Worm (Caenorhabditis elegans) whole organism, L4 larva: ENCODE measurements around the gene trx-1.

Experiments used
- ZK546.5 ChIP-seq, 2 experiments: sonication (generic microtip); optimal IDR thresholded peaks; 2 replicates each; lab custom pipeline; 2017; ENCODE audit warnings: missing biosample characterization in 2 of 2, missing genetic modification characterization in 2 of 2
- daf-16 ChIP-seq, 3 experiments: sonication (generic microtip); optimal IDR thresholded peaks; 2 replicates each; lab custom pipeline; 2016 to 2017; ENCODE audit warnings: missing genetic modification characterization in 3 of 3, missing genetic modification reagents in 3 of 3, mild to moderate bottlenecking in 2 of 3, missing compliant biosample characterization in 2 of 3, missing biosample characterization in 1 of 3, moderate library complexity in 1 of 3
- fkh-10 ChIP-seq: fragments of 150-350 bp; optimal IDR thresholded peaks from 2 replicates; lab custom pipeline; 2014; ENCODE audit warnings: missing biosample characterization, missing genetic modification reagents, missing genetic modification characterization
- hif-1 ChIP-seq, 2 experiments: sonication (generic microtip); optimal IDR thresholded peaks; 2 replicates each; lab custom pipeline; 2016 to 2017; ENCODE audit warnings: missing compliant biosample characterization in 2 of 2, missing genetic modification characterization in 2 of 2, missing genetic modification reagents in 2 of 2, missing genotype in 2 of 2, mild to moderate bottlenecking in 1 of 2
- lin-1 ChIP-seq: fragments of 200-800 bp; sonication (Bioruptor generic); IDR thresholded peaks from 2 replicates; pipeline ENCODE4 v1.3.6; 2022; ENCODE audit warnings: missing genetic modification reagents, missing genetic modification characterization, missing compliant biosample characterization
- lin-15B ChIP-seq: fragments of 150-350 bp; sonication (generic microtip); optimal IDR thresholded peaks from 3 replicates; lab custom pipeline; 2014; ENCODE audit warnings: missing biosample characterization, missing genetic modification characterization
- mep-1 ChIP-seq: fragments of 150-350 bp; sonication (generic microtip); optimal IDR thresholded peaks from 3 replicates; lab custom pipeline; 2014; ENCODE audit warnings: missing biosample characterization, missing genetic modification characterization
- nhr-11 ChIP-seq: fragments of 150-350 bp; optimal IDR thresholded peaks from 2 replicates; lab custom pipeline; 2014; ENCODE audit warnings: missing biosample characterization, missing genetic modification characterization
- pha-4 ChIP-seq, 2 experiments: fragments of 150-350 bp in 1 of 2; fragments of 200-800 bp in 1 of 2; sonication (Bioruptor generic) in 1 of 2; IDR thresholded peaks in 1 of 2; optimal IDR thresholded peaks in 1 of 2; 2 replicates each; pipeline versions ENCODE4 v1.3.6 to Lab custom; 2014 to 2022; ENCODE audit warnings: missing genetic modification characterization in 2 of 2, missing genetic modification reagents in 2 of 2, missing biosample characterization in 1 of 2, missing compliant biosample characterization in 1 of 2
- unc-62 ChIP-seq, 3 experiments: fragments of 150-350 bp in 1 of 3; sonication (generic microtip); optimal IDR thresholded peaks in 2 of 3; peaks in 1 of 3; 1 replicate in 1 of 3; 2 replicates in 2 of 3; lab custom pipeline; 2014 to 2017; ENCODE audit warnings: missing biosample characterization in 3 of 3, missing genetic modification characterization in 3 of 3, missing genetic modification reagents in 3 of 3, missing genotype in 1 of 3
- zag-1 ChIP-seq: fragments of 150-350 bp; optimal IDR thresholded peaks from 2 replicates; lab custom pipeline; 2014; ENCODE audit warnings: missing biosample characterization, missing genetic modification characterization

- TF ChIP-seq pha-4 (GFP tag; IDR thresholded peaks at IDR 0.05; lab: Robert Waterston, UW): no peak
- TF ChIP-seq pha-4 (tag; optimal IDR thresholded peaks at IDR 0.05; lab: Kevin White, UChicago): no peak
- no peak for TF ChIP-seq zag-1
- no peak for TF ChIP-seq mep-1 (tag; lab: Kevin White, UChicago)
- no peak for TF ChIP-seq nhr-11 (tag; lab: Kevin White, UChicago)
- TF ChIP-seq lin-1 (GFP tag; lab: Robert Waterston, UW): no peak
- TF ChIP-seq fkh-10 (GFP tag; lab: Kevin White, UChicago): no peak
- TF ChIP-seq unc-62 (GFP tag; optimal IDR thresholded peaks at IDR 0.05 in 1 of 2; lab: Kevin White, UChicago): no peak
- no peak for TF ChIP-seq unc-62 (tag; optimal IDR thresholded peaks at IDR 0.05; lab: Kevin White, UChicago)
- TF ChIP-seq daf-16 (GFP tag; optimal IDR thresholded peaks at IDR 0.05; lab: Kevin White, UChicago): no peak
- no peak for TF ChIP-seq daf-16 (tag; optimal IDR thresholded peaks at IDR 0.05; lab: Kevin White, UChicago)
- no peak for TF ChIP-seq ZK546.5 (tag; optimal IDR thresholded peaks at IDR 0.05; lab: Kevin White, UChicago)
- TF ChIP-seq hif-1 (tag; optimal IDR thresholded peaks at IDR 0.05; lab: Kevin White, UChicago): no peak
- TF ChIP-seq lin-15B: no peak
Measured at ce11 chrII:7794222-7794621, 40.8 kb upstream of the trx-1 start, which contains the start of gene glr-4.
